Fruit fly (Drosophila melanogaster): Measurements from ENCODE around the gene Obp22a.

dm6 chr2L:2015204-2015603 is 23.2 kb upstream of the Obp22a start:
- no peak for TF ChIP-seq CTCF (optimal IDR thresholded peaks at IDR 0.05)
- no peak for TF ChIP-seq CG8478 (optimal IDR thresholded peaks at IDR 0.05)
